Worm (Caenorhabditis elegans): ENCODE data around the gene twk-4.

The twk-4 gene

ce11 chrII:9222969-9223368, 28.9 kb upstream of the twk-4 start, which contains the start of gene ZK1067.3:
ZK1067.3 (plus strand) TSS chrII:9223269.
- no peak for TF ChIP-seq cog-1 (tag; optimal IDR thresholded peaks at IDR 0.05)
- no peak for TF ChIP-seq tab-1 (GFP tag; IDR thresholded peaks at IDR 0.05)
- no peak for TF ChIP-seq ref-1 (GFP tag; conservative IDR thresholded peaks at IDR 0.05)
- TF ChIP-seq klf-2 (GFP tag; conservative IDR thresholded peaks at IDR 0.05) = no peak
- no peak for TF ChIP-seq med-1 (GFP tag; optimal IDR thresholded peaks at IDR 0.05; ENCODE audit: insufficient read depth)
- TF ChIP-seq T22C8.4 (GFP tag; IDR thresholded peaks at IDR 0.05) = no peak
- no peak for TF ChIP-seq flt-1 (GFP tag; IDR thresholded peaks at IDR 0.05)
- no peak for TF ChIP-seq ztf-23 (GFP tag; IDR thresholded peaks at IDR 0.05)
- no peak for TF ChIP-seq ztf-29 (GFP tag; IDR thresholded peaks at IDR 0.05)

ce11 chrII:9213055-9213708, 19.1 kb upstream of the twk-4 start, which contains the start of gene znfx-1:
znfx-1 (plus strand) TSS chrII:9213658.
- no peak for TF ChIP-seq ztf-29 (GFP tag; IDR thresholded peaks at IDR 0.05)
- no peak for TF ChIP-seq T22C8.4 (GFP tag; IDR thresholded peaks at IDR 0.05)
- no peak for TF ChIP-seq flt-1 (GFP tag; IDR thresholded peaks at IDR 0.05)
- no peak for TF ChIP-seq cog-1 (tag; optimal IDR thresholded peaks at IDR 0.05)
- no peak for TF ChIP-seq med-1 (GFP tag; optimal IDR thresholded peaks at IDR 0.05; ENCODE audit: insufficient read depth)
- TF ChIP-seq tab-1 (GFP tag; IDR thresholded peaks at IDR 0.05) = no peak
- TF ChIP-seq klf-2 (GFP tag; conservative IDR thresholded peaks at IDR 0.05) = no peak
- no peak for TF ChIP-seq ref-1 (GFP tag; conservative IDR thresholded peaks at IDR 0.05)
- no peak for TF ChIP-seq ztf-23 (GFP tag; IDR thresholded peaks at IDR 0.05)

- TF ChIP-seq klf-2 (GFP tag; conservative IDR thresholded peaks at IDR 0.05) (no peak), ztf-23 (GFP tag; IDR thresholded peaks at IDR 0.05) (no peak), ref-1 (GFP tag; conservative IDR thresholded peaks at IDR 0.05) (no peak), med-1 (GFP tag; optimal IDR thresholded peaks at IDR 0.05; ENCODE audit: insufficient read depth) (no peak), cog-1 (tag; optimal IDR thresholded peaks at IDR 0.05) (no peak), ztf-29 (GFP tag; IDR thresholded peaks at IDR 0.05) (no peak), T22C8.4 (GFP tag; IDR thresholded peaks at IDR 0.05) (no peak), flt-1 (GFP tag; IDR thresholded peaks at IDR 0.05) (no peak), tab-1 (GFP tag; IDR thresholded peaks at IDR 0.05) (no peak)
Measured at ce11 chrII:9211684-9212083, 17.6 kb upstream of the twk-4 start.

- no peak for TF ChIP-seq T22C8.4 (GFP tag; IDR thresholded peaks at IDR 0.05)
Measured at ce11 chrII:9210076-9210475, 16.0 kb upstream of the twk-4 start, which contains the start of gene ZK1067.4. ZK1067.4 (plus strand) TSS chrII:9210376.

DNA sequence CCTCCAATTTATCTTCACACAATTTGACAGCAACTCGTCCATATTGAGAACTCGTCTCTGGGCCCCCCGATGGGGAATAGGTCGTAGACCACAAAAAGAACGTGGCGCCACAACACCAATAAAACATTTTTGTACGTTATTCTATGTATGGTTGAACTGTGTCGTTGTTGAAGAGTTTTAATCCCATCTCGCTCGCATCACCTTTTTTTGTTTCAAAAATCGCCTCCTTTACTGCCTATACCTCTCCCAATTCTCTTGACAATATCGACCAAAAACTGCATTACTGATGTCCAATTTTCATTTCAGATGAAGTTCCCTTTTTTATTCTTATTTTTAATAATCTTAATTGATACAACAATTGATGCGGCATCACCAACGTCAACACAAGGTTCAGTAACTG, 3.1 kb upstream of the twk-4 start, which contains the start of gene let-23:
TSS of gene let-23 (plus strand) at position 301 of the 400 bp plus-strand sequence.
- TF ChIP-seq ztf-29 (GFP tag; IDR thresholded peaks at IDR 0.05) = no peak
- no peak for TF ChIP-seq cog-1 (tag; optimal IDR thresholded peaks at IDR 0.05)
- no peak for TF ChIP-seq med-1 (GFP tag; optimal IDR thresholded peaks at IDR 0.05; ENCODE audit: insufficient read depth)
- no peak for TF ChIP-seq T22C8.4 (GFP tag; IDR thresholded peaks at IDR 0.05)
- no peak for TF ChIP-seq tab-1 (GFP tag; IDR thresholded peaks at IDR 0.05)
- TF ChIP-seq flt-1 (GFP tag; IDR thresholded peaks at IDR 0.05) = no peak
- no peak for TF ChIP-seq ref-1 (GFP tag; conservative IDR thresholded peaks at IDR 0.05)

- no peak for TF ChIP-seq ztf-29 (GFP tag; IDR thresholded peaks at IDR 0.05)
- no peak for TF ChIP-seq med-1 (GFP tag; optimal IDR thresholded peaks at IDR 0.05; ENCODE audit: insufficient read depth)
- no peak for TF ChIP-seq ztf-23 (GFP tag; IDR thresholded peaks at IDR 0.05)
- TF ChIP-seq ref-1 (GFP tag; conservative IDR thresholded peaks at IDR 0.05) = no peak
- no peak for TF ChIP-seq cog-1 (tag; optimal IDR thresholded peaks at IDR 0.05)
- no peak for TF ChIP-seq klf-2 (GFP tag; conservative IDR thresholded peaks at IDR 0.05)
Measured at ce11 chrII:9196325-9196724, 2.2 kb upstream of the twk-4 start.

ce11 chrII:9190513-9191099, 3.5 kb downstream of the twk-4 start:
- TF ChIP-seq T22C8.4 (GFP tag; IDR thresholded peaks at IDR 0.05) (no peak), flt-1 (GFP tag; IDR thresholded peaks at IDR 0.05) (no peak), klf-2 (GFP tag; conservative IDR thresholded peaks at IDR 0.05) (no peak), tab-1 (GFP tag; IDR thresholded peaks at IDR 0.05) (no peak), ref-1 (GFP tag; conservative IDR thresholded peaks at IDR 0.05) (no peak), med-1 (GFP tag; optimal IDR thresholded peaks at IDR 0.05; ENCODE audit: insufficient read depth) (no peak), ztf-29 (GFP tag; IDR thresholded peaks at IDR 0.05) (no peak), cog-1 (tag; optimal IDR thresholded peaks at IDR 0.05) (no peak), ztf-23 (GFP tag; IDR thresholded peaks at IDR 0.05) (no peak)

DNA sequence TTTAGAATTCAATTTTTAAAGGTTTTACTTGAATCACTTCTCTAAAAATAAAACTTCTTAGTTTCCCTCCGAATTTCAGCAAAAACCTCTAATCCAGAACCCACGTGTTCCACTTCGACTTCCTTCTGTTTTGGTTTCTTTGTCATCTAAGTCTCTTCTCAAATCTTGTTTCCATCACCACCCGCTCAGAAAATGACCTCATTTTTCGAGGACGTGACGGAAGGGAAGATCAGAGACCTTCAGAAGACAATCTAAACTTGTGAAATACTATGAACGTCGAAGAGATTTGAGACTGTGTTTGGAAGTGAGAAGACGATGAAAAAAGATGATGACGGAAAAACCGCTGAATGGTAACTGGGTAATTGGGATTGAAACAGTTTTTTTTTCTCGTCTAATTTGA, 4.4 kb downstream of the twk-4 start:
- no peak for TF ChIP-seq ref-1 (GFP tag; conservative IDR thresholded peaks at IDR 0.05)
- no peak for TF ChIP-seq klf-2 (GFP tag; conservative IDR thresholded peaks at IDR 0.05)
- TF ChIP-seq cog-1 (tag; optimal IDR thresholded peaks at IDR 0.05) = no peak
- TF ChIP-seq T22C8.4 (GFP tag; IDR thresholded peaks at IDR 0.05) = no peak
- no peak for TF ChIP-seq flt-1 (GFP tag; IDR thresholded peaks at IDR 0.05)
- no peak for TF ChIP-seq med-1 (GFP tag; optimal IDR thresholded peaks at IDR 0.05; ENCODE audit: insufficient read depth)
- no peak for TF ChIP-seq ztf-29 (GFP tag; IDR thresholded peaks at IDR 0.05)
- TF ChIP-seq ztf-23 (GFP tag; IDR thresholded peaks at IDR 0.05) = no peak
- TF ChIP-seq tab-1 (GFP tag; IDR thresholded peaks at IDR 0.05) = no peak

DNA sequence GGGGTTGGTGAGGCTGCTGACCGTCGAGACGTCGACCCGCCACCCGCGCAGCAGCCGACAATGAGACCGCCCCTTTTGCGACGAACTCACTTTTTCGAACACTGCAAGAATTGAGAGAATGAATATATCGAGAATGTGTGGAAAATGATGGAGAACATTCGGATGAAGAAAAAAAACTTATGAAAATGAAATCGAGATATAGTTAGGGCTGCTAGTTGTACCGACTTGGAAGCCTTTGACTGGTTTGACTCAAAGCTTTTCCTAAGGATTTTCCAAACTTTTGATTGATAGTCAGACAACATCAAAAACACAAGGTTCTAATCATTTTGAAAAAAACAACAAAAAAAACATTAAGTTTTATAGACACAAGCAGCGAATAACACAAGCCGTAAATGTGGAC, 5.7 kb downstream of the twk-4 start, which contains the start of gene sym-2:
TSS of gene sym-2 (minus strand) at position 101 of the 400 bp plus-strand sequence.
- TF ChIP-seq ref-1 (GFP tag; conservative IDR thresholded peaks at IDR 0.05) (no peak), cog-1 (tag; optimal IDR thresholded peaks at IDR 0.05) (no peak), med-1 (GFP tag; optimal IDR thresholded peaks at IDR 0.05; ENCODE audit: insufficient read depth) (no peak), flt-1 (GFP tag; IDR thresholded peaks at IDR 0.05) (no peak), tab-1 (GFP tag; IDR thresholded peaks at IDR 0.05) (no peak), ztf-29 (GFP tag; IDR thresholded peaks at IDR 0.05) (no peak), ztf-23 (GFP tag; IDR thresholded peaks at IDR 0.05) (no peak), klf-2 (GFP tag; conservative IDR thresholded peaks at IDR 0.05) (no peak), T22C8.4 (GFP tag; IDR thresholded peaks at IDR 0.05) (no peak)
